Fruit fly (Drosophila melanogaster) whole organism, embryonic: Measurements from ENCODE around the gene eloF.

ENCODE experiments used
- CG10209 ChIP-seq: fragments of 200-800 bp; sonication (Bioruptor generic); optimal IDR thresholded peaks from 3 replicates; lab custom pipeline; 2017; ENCODE audit warnings: missing biosample characterization, mild to moderate bottlenecking, missing genetic modification characterization, missing genetic modification reagents
- CG10321 ChIP-seq: fragments of 200-800 bp; sonication (Bioruptor generic); IDR thresholded peaks from 2 replicates; pipeline ENCODE4 v1.3.6; 2022; ENCODE audit warnings: missing biosample characterization, missing genetic modification characterization
- CG10366 ChIP-seq: fragments of 200-800 bp; sonication (Bioruptor generic); IDR thresholded peaks from 2 replicates; pipeline ENCODE4 v1.3.6; 2022; ENCODE audit warnings: missing biosample characterization, missing genetic modification characterization
- CG10543 ChIP-seq: fragments of 200-800 bp; sonication (Bioruptor generic); optimal IDR thresholded peaks from 3 replicates; lab custom pipeline; 2017; ENCODE audit warnings: missing biosample characterization, mild to moderate bottlenecking, missing genetic modification characterization, moderate library complexity
- CG10565 ChIP-seq: fragments of 200-800 bp; sonication (Bioruptor generic); optimal IDR thresholded peaks from 3 replicates; lab custom pipeline; 2016; ENCODE audit warnings: missing biosample characterization, mild to moderate bottlenecking, missing genetic modification characterization
- CG12219 ChIP-seq: fragments of 200-800 bp; sonication (Bioruptor generic); optimal IDR thresholded peaks from 3 replicates; lab custom pipeline; 2018; ENCODE audit warnings: missing biosample characterization, mild to moderate bottlenecking, missing genetic modification characterization
- CG12391 ChIP-seq: fragments of 200-800 bp; sonication (Bioruptor generic); optimal IDR thresholded peaks from 3 replicates; lab custom pipeline; 2018; ENCODE audit warnings: missing biosample characterization, mild to moderate bottlenecking, missing genetic modification characterization, moderate library complexity
- CG13296 ChIP-seq: fragments of 200-800 bp; sonication (Bioruptor generic); optimal IDR thresholded peaks from 3 replicates; lab custom pipeline; 2018; ENCODE audit warnings: missing biosample characterization, mild to moderate bottlenecking, missing genetic modification characterization
- CG18599 ChIP-seq: fragments of 200-800 bp; sonication (Bioruptor generic); optimal IDR thresholded peaks from 3 replicates; lab custom pipeline; 2017; ENCODE audit warnings: missing biosample characterization, missing genetic modification characterization, mild to moderate bottlenecking, moderate library complexity, missing genetic modification reagents
- CG3065 ChIP-seq: fragments of 200-800 bp; sonication (Bioruptor generic); optimal IDR thresholded peaks from 2 replicates; lab custom pipeline; 2016; ENCODE audit warnings: missing biosample characterization, missing genetic modification characterization
- CG31441 ChIP-seq: fragments of 200-800 bp; sonication (Bioruptor generic); IDR thresholded peaks from 2 replicates; pipeline ENCODE4 v1.3.6; 2022; ENCODE audit warnings: missing biosample characterization, missing genetic modification characterization
- CG34376 ChIP-seq: fragments of 200-800 bp; sonication (Bioruptor generic); optimal IDR thresholded peaks from 2 replicates; lab custom pipeline; 2018; ENCODE audit warnings: missing biosample characterization, mild to moderate bottlenecking, missing genetic modification characterization
- CG4424 ChIP-seq: fragments of 200-800 bp; sonication (Bioruptor generic); optimal IDR thresholded peaks from 3 replicates; lab custom pipeline; 2016; ENCODE audit warnings: missing biosample characterization, missing genetic modification characterization
- CG7839 ChIP-seq: fragments of 200-800 bp; sonication (Bioruptor generic); optimal IDR thresholded peaks from 3 replicates; lab custom pipeline; 2018; ENCODE audit warnings: missing biosample characterization, mild to moderate bottlenecking, missing genetic modification characterization, moderate library complexity
- CG7928 ChIP-seq: fragments of 200-800 bp; sonication (Bioruptor generic); optimal IDR thresholded peaks from 2 replicates; lab custom pipeline; 2017; ENCODE audit warnings: missing biosample characterization, mild to moderate bottlenecking, missing genetic modification characterization
- CG8478 ChIP-seq: fragments of >200 bp; optimal IDR thresholded peaks from 2 replicates; lab custom pipeline; 2018
- CG9876 ChIP-seq: fragments of 200-800 bp; sonication (Bioruptor generic); optimal IDR thresholded peaks from 2 replicates; lab custom pipeline; 2016; ENCODE audit warnings: missing biosample characterization, missing genetic modification characterization
- CG9932 ChIP-seq: fragments of 200-800 bp; sonication (Bioruptor generic); IDR thresholded peaks from 2 replicates; pipeline ENCODE4 v1.3.6; 2022; ENCODE audit warnings: missing biosample characterization, missing genetic modification characterization
- Chrac-16 ChIP-seq: fragments of 200-800 bp; sonication (Bioruptor generic); optimal IDR thresholded peaks from 3 replicates; lab custom pipeline; 2016; ENCODE audit warnings: missing biosample characterization, missing genetic modification characterization
- CrebB ChIP-seq: fragments of 200-800 bp; sonication (Bioruptor generic); optimal IDR thresholded peaks from 3 replicates; lab custom pipeline; 2018; ENCODE audit warnings: missing biosample characterization, mild to moderate bottlenecking, missing genetic modification characterization
- E2f2 ChIP-seq: fragments of 200-800 bp; sonication (Bioruptor generic); IDR thresholded peaks from 2 replicates; pipeline ENCODE4 v1.3.6; 2022; ENCODE audit warnings: missing biosample characterization, missing genetic modification characterization
- ERR ChIP-seq: fragments of 200-800 bp; sonication (Bioruptor generic); optimal IDR thresholded peaks from 2 replicates; lab custom pipeline; 2016; ENCODE audit warnings: missing biosample characterization, missing genetic modification characterization
- Eip74EF ChIP-seq, 2 experiments: fragments of 200-800 bp in 1 of 2; fragments of >200 bp in 1 of 2; sonication (Bioruptor generic) in 1 of 2; optimal IDR thresholded peaks; 2 replicates each; lab custom pipeline; 2017 to 2019; ENCODE audit warnings: missing biosample characterization in 2 of 2, missing genetic modification characterization in 2 of 2, mild to moderate bottlenecking in 1 of 2, moderate library complexity in 1 of 2
- Elba2 ChIP-seq: fragments of 200-800 bp; sonication (Bioruptor generic); optimal IDR thresholded peaks from 3 replicates; lab custom pipeline; 2016; ENCODE audit warnings: missing biosample characterization, missing genetic modification characterization
- H2.0 ChIP-seq: fragments of 200-800 bp; sonication (Bioruptor generic); IDR thresholded peaks from 2 replicates; pipeline ENCODE4 v1.3.6; 2022; ENCODE audit warnings: missing biosample characterization, missing genetic modification characterization
- Hr51 ChIP-seq, 2 experiments: fragments of 200-800 bp; sonication (Bioruptor generic); optimal IDR thresholded peaks; 2 replicates in 1 of 2; 3 replicates in 1 of 2; lab custom pipeline; 2016 to 2018; ENCODE audit warnings: missing biosample characterization in 2 of 2, missing genetic modification characterization in 2 of 2, mild to moderate bottlenecking in 1 of 2, moderate library complexity in 1 of 2
- MESR4 ChIP-seq: fragments of 200-800 bp; sonication (Bioruptor generic); optimal IDR thresholded peaks from 2 replicates; lab custom pipeline; 2018; ENCODE audit warnings: missing biosample characterization, mild to moderate bottlenecking, missing genetic modification characterization, moderate library complexity
- MTF-1 ChIP-seq: fragments of 200-800 bp; sonication (Bioruptor generic); optimal IDR thresholded peaks from 2 replicates; lab custom pipeline; 2018; ENCODE audit warnings: missing biosample characterization, mild to moderate bottlenecking, missing genetic modification characterization, borderline replicate concordance
- Max ChIP-seq: fragments of 200-800 bp; sonication (Bioruptor generic); optimal IDR thresholded peaks from 2 replicates; lab custom pipeline; 2016; ENCODE audit warnings: missing biosample characterization, mild to moderate bottlenecking, missing genetic modification characterization
- NC2α ChIP-seq: fragments of 200-800 bp; sonication (Bioruptor generic); optimal IDR thresholded peaks from 2 replicates; lab custom pipeline; 2016; ENCODE audit warnings: missing biosample characterization, missing genetic modification characterization
- Nf-YC ChIP-seq: fragments of 200-800 bp; optimal IDR thresholded peaks from 3 replicates; lab custom pipeline; 2019; ENCODE audit warnings: missing biosample characterization, mild to moderate bottlenecking, missing genetic modification characterization, moderate library complexity
- Pdp1 ChIP-seq, 2 experiments: fragments of 200-800 bp; sonication (Bioruptor generic); optimal IDR thresholded peaks; 3 replicates each; lab custom pipeline; 2016; ENCODE audit warnings: missing biosample characterization in 2 of 2, missing genetic modification characterization in 2 of 2, mild to moderate bottlenecking in 1 of 2, moderate library complexity in 1 of 2
- Poxn ChIP-seq: fragments of 200-800 bp; sonication (Bioruptor generic); IDR thresholded peaks from 2 replicates; pipeline ENCODE4 v1.3.6; 2022; ENCODE audit warnings: missing biosample characterization, missing genetic modification characterization
- ap ChIP-seq: fragments of 200-800 bp; sonication (Bioruptor generic); IDR thresholded peaks from 2 replicates; pipeline ENCODE4 v1.3.6; 2022; ENCODE audit warnings: missing biosample characterization, missing genetic modification characterization
- bcd ChIP-seq: fragments of 200-800 bp; sonication (Bioruptor generic); optimal IDR thresholded peaks from 2 replicates; lab custom pipeline; 2017; ENCODE audit warnings: missing biosample characterization, mild to moderate bottlenecking, missing genetic modification characterization
- br ChIP-seq: fragments of >200 bp; optimal IDR thresholded peaks from 2 replicates; lab custom pipeline; 2017
- chinmo ChIP-seq: fragments of 200-800 bp; sonication (Bioruptor generic); IDR thresholded peaks from 4 replicates; pipeline ENCODE4 v1.3.6; 2022; ENCODE audit warnings: missing biosample characterization, missing genetic modification characterization; ENCODE audit not compliant: partially characterized antibody
- dysf ChIP-seq: fragments of 200-800 bp; sonication (Bioruptor generic); IDR thresholded peaks from 3 replicates; pipeline ENCODE4 v1.3.6; 2022; ENCODE audit warnings: missing biosample characterization, missing genetic modification characterization
- emc ChIP-seq: fragments of 200-800 bp; sonication (Bioruptor generic); optimal IDR thresholded peaks from 2 replicates; lab custom pipeline; 2016; ENCODE audit warnings: missing biosample characterization, missing genetic modification characterization
- exex ChIP-seq: fragments of 200-800 bp; sonication (Bioruptor generic); optimal IDR thresholded peaks from 4 replicates; lab custom pipeline; 2018; ENCODE audit warnings: missing biosample characterization, mild to moderate bottlenecking, missing genetic modification characterization, moderate library complexity
- fd3F ChIP-seq: fragments of 200-800 bp; sonication (Bioruptor generic); optimal IDR thresholded peaks from 2 replicates; lab custom pipeline; 2018; ENCODE audit warnings: missing biosample characterization, mild to moderate bottlenecking, missing genetic modification characterization, moderate library complexity
- gem ChIP-seq: fragments of 200-800 bp; sonication (Bioruptor generic); optimal IDR thresholded peaks from 2 replicates; lab custom pipeline; 2019; ENCODE audit warnings: missing biosample characterization, mild to moderate bottlenecking, missing genetic modification characterization, moderate library complexity
- grn ChIP-seq: fragments of 200-800 bp; sonication (Bioruptor generic); optimal IDR thresholded peaks from 3 replicates; lab custom pipeline; 2017; ENCODE audit warnings: missing biosample characterization, missing genetic modification characterization
- lab ChIP-seq: fragments of 200-800 bp; sonication (Bioruptor generic); optimal IDR thresholded peaks from 3 replicates; lab custom pipeline; 2017; ENCODE audit warnings: missing biosample characterization, missing genetic modification characterization, mild to moderate bottlenecking, moderate library complexity, missing genetic modification reagents
- nom ChIP-seq: fragments of 200-800 bp; sonication (Bioruptor generic); optimal IDR thresholded peaks from 2 replicates; lab custom pipeline; 2017; ENCODE audit warnings: missing biosample characterization, missing genetic modification characterization, mild to moderate bottlenecking, moderate library complexity, missing genetic modification reagents
- pita ChIP-seq: fragments of 200-800 bp; sonication (Bioruptor generic); optimal IDR thresholded peaks from 2 replicates; lab custom pipeline; 2017; ENCODE audit warnings: missing biosample characterization, mild to moderate bottlenecking, missing genetic modification characterization
- pum ChIP-seq: fragments of 200-800 bp; sonication (Bioruptor generic); optimal IDR thresholded peaks from 2 replicates; lab custom pipeline; 2016; ENCODE audit warnings: missing biosample characterization, missing genetic modification characterization
- stc ChIP-seq: fragments of 200-800 bp; sonication (Bioruptor generic); IDR thresholded peaks from 2 replicates; pipeline ENCODE4 v1.3.6; 2022; ENCODE audit warnings: missing biosample characterization, missing genetic modification characterization
- sug ChIP-seq: fragments of 200-800 bp; optimal IDR thresholded peaks from 2 replicates; lab custom pipeline; 2019; ENCODE audit warnings: missing biosample characterization, mild to moderate bottlenecking, missing genetic modification characterization, moderate library complexity
- tio ChIP-seq: fragments of 200-800 bp; sonication (Bioruptor generic); optimal IDR thresholded peaks from 2 replicates; lab custom pipeline; 2017; ENCODE audit warnings: missing biosample characterization, missing genetic modification characterization, inconsistent platforms
- tup ChIP-seq: fragments of 200-800 bp; sonication (Bioruptor generic); optimal IDR thresholded peaks from 2 replicates; lab custom pipeline; 2016; ENCODE audit warnings: missing biosample characterization, mild to moderate bottlenecking, missing genetic modification characterization, moderate library complexity
- usp ChIP-seq: fragments of >200 bp; optimal IDR thresholded peaks from 2 replicates; lab custom pipeline; 2017; ENCODE audit warnings: missing biosample characterization, missing genetic modification characterization

eloF gene

DNA sequence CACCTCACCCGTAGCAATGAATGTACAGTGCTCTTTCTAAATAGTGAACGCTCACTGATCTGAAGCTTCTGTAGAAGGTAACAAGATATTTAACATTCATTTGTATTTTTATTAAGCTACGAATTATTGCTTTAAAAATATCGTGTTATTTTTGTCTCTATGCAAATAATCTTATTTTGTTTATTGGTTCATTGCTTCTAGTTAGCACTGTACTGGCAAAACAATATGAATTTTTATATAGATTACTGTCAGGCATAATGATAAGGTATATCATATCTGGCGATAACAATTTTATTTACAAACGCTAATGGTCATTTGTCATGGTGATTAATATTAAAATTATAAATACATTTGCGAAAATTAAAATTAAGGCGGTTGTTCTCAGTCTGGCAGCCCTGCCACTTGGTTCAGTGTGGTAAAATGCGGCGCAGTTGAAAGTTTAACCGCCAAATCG, 42.4 kb upstream of the eloF start, which contains the start of gene CG9471 (continued):
- peak; percentile 95 for TF ChIP-seq gem
- peak; percentile 89 for TF ChIP-seq fd3F
- TF ChIP-seq CG3065 (GFP tag; lab: Kevin White, UChicago), result peak; percentile 60
- peak; percentile 90 for TF ChIP-seq ap
- peak; percentile 59 for TF ChIP-seq CG7928 (GFP tag; lab: Kevin White, UChicago)
- peak; percentile 92 for TF ChIP-seq Chrac-16 (GFP tag; lab: Kevin White, UChicago)
- peak; percentile 90 for TF ChIP-seq ERR (GFP tag; lab: Kevin White, UChicago)
- peak; percentile 94 for TF ChIP-seq dysf (GFP tag; lab: Robert Waterston, UW)
- TF ChIP-seq pita (GFP tag; lab: Kevin White, UChicago), result no peak
- TF ChIP-seq tup (GFP tag; lab: Kevin White, UChicago), result peak; percentile 77
- peak; percentile 87 for TF ChIP-seq bcd (GFP tag; lab: Kevin White, UChicago)
- TF ChIP-seq CG31441 (GFP tag; lab: Robert Waterston, UW), result peak; percentile 95
- TF ChIP-seq CG10209 (GFP tag; lab: Kevin White, UChicago), result peak; percentile 90
- peak; percentile 92 for TF ChIP-seq CG7839 (tag; lab: Kevin White, UChicago)
- no peak for TF ChIP-seq usp
- peak; percentile 86 for TF ChIP-seq Max (GFP tag; lab: Kevin White, UChicago)
- peak; percentile 26 for TF ChIP-seq MESR4 (GFP tag; lab: Kevin White, UChicago)
- peak; percentile 93 for TF ChIP-seq H2.0 (GFP tag; lab: Robert Waterston, UW)
- no peak for TF ChIP-seq CG8478 (lab: Kevin White, UChicago)
- TF ChIP-seq tio (GFP tag; lab: Kevin White, UChicago), result no peak
- peak; percentile 64 for TF ChIP-seq MTF-1 (GFP tag; lab: Kevin White, UChicago)
- peak; percentile 79 for TF ChIP-seq CG9876 (GFP tag; lab: Kevin White, UChicago)
- peak; percentile 75 to 92 for TF ChIP-seq Hr51 (GFP tag; optimal IDR thresholded peaks at IDR 0.05; lab: Kevin White, UChicago)
- TF ChIP-seq CG12391, result peak; percentile 94
- TF ChIP-seq exex, result peak; percentile 92
- peak; percentile 86 for TF ChIP-seq nom
- peak; percentile 67 for TF ChIP-seq CG10321 (GFP tag; lab: Robert Waterston, UW)
- peak; percentile 73 for TF ChIP-seq Poxn (GFP tag; lab: Robert Waterston, UW)
- peak; percentile 93 for TF ChIP-seq CG9932 (GFP tag; lab: Robert Waterston, UW)
- no peak for TF ChIP-seq br (lab: Kevin White, UChicago)
- peak; percentile 88 for TF ChIP-seq pum
- peak; percentile 88 for TF ChIP-seq CrebB (tag; lab: Kevin White, UChicago)
- TF ChIP-seq NC2α, result peak; percentile 76

DNA sequence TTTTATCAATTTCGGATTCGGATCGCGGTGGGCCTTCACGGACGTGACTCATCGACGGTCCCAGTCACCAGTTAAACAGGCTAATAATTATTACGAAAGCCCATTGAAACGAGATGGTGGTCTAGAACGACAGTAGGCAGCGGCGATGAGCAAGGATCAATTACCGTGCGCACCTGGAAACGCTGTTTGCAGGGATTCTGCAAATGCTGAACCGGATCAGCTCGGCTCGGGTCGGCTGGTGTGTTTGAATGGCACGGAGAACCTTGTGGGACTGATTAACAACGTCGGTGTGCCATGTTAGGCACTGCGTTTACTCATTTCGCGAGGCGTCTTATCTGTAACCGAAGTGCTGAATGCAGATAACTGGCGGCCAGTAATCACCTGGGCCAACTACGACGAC, 39.8 kb upstream of the eloF start, which contains the start of gene Whamy:
Gene Whamy, minus strand, starts transcription at position 273 of the 400 bp plus-strand sequence.
- TF ChIP-seq Elba2 (no peak), exex (peak; percentile 74), CG18599 (GFP tag; lab: Kevin White, UChicago) (peak; percentile 36), CG10543 (GFP tag; lab: Kevin White, UChicago) (peak; percentile 73), CG10366 (GFP tag; lab: Robert Waterston, UW) (no peak), Pdp1 (GFP tag; optimal IDR thresholded peaks at IDR 0.05; lab: Kevin White, UChicago) (peak in 1 of 2 experiments; percentile 9), stc (GFP tag; lab: Robert Waterston, UW) (no peak), CG34376 (GFP tag; lab: Kevin White, UChicago) (peak; percentile 76), CG12219 (GFP tag; lab: Kevin White, UChicago) (no peak), CG13296 (GFP tag; lab: Kevin White, UChicago) (peak; percentile 5), emc (GFP tag; lab: Kevin White, UChicago) (no peak), lab (GFP tag; lab: Kevin White, UChicago) (peak; percentile 66), CG4424 (no peak), grn (peak; percentile 62), Nf-YC (tag; lab: Kevin White, UChicago) (no peak), Eip74EF (GFP tag; optimal IDR thresholded peaks at IDR 0.05; lab: Kevin White, UChicago) (no peak), chinmo (GFP tag; lab: Robert Waterston, UW) (0 out of 4 replicates have a peak, but pooled peaks have one; percentile 33), CG10565 (GFP tag; lab: Kevin White, UChicago) (no peak), E2f2 (no peak), sug (peak; percentile 75)
